Worm (Caenorhabditis elegans): Measurements from ENCODE around the gene lpl-1.
A peak's percentile ranks its signal among the peaks of the same experiment; 100 is the strongest.

The lpl-1 gene

ce11 chrIV:9104071-9105016 lies 10.5 kb upstream of the lpl-1 start, which contains the start of the genes C01F6.14 and fem-3:
Gene C01F6.14, minus strand, starts transcription at chrIV:9104121.
Gene fem-3, plus strand, starts transcription at chrIV:9104966.
- TF ChIP-seq crh-2 (tag; optimal IDR thresholded peaks at IDR 0.05) = peak; percentile 15
- TF ChIP-seq mab-5 (tag; optimal IDR thresholded peaks at IDR 0.05) = no peak
- no peak for TF ChIP-seq snpc-4 (tag; optimal IDR thresholded peaks at IDR 0.05)
- peak; percentile 43 for TF ChIP-seq C34F6.9 (tag; optimal IDR thresholded peaks at IDR 0.05)
- peak in 1 of 2 experiments; percentile 40 for TF ChIP-seq lsy-2 (tag; optimal IDR thresholded peaks at IDR 0.05)
- peak; percentile 39 for TF ChIP-seq unc-55 (GFP tag; optimal IDR thresholded peaks at IDR 0.05)

- TF ChIP-seq ZK546.5 (tag; optimal IDR thresholded peaks at IDR 0.05) = no peak
- TF ChIP-seq C34F6.9 (tag; optimal IDR thresholded peaks at IDR 0.05) = no peak
- TF ChIP-seq Y55F3AM.14 (GFP tag; optimal IDR thresholded peaks at IDR 0.05) = no peak
Observed at ce11 chrIV:9100835-9101234, 7.0 kb upstream of the lpl-1 start.

ce11 chrIV:9098942-9099341 lies 5.1 kb upstream of the lpl-1 start, which contains the start of gene gldi-10:
Gene gldi-10, plus strand, starts transcription at chrIV:9099242.
- TF ChIP-seq snpc-4 (tag; optimal IDR thresholded peaks at IDR 0.05) = no peak
- TF ChIP-seq dmd-4 (tag; optimal IDR thresholded peaks at IDR 0.05) = no peak
- no peak for TF ChIP-seq blmp-1 (tag; optimal IDR thresholded peaks at IDR 0.05; ENCODE audit: insufficient read depth)
- TF ChIP-seq mbf-1 (tag; optimal IDR thresholded peaks at IDR 0.05) = no peak
- no peak for TF ChIP-seq mdl-1 (tag; optimal IDR thresholded peaks at IDR 0.05)
- no peak for TF ChIP-seq nhr-237 (tag; optimal IDR thresholded peaks at IDR 0.05)
- TF ChIP-seq elt-3 (tag; optimal IDR thresholded peaks at IDR 0.05) = no peak
- no peak for TF ChIP-seq lsy-2 (tag; optimal IDR thresholded peaks at IDR 0.05)
- no peak for TF ChIP-seq Y55F3AM.14 (GFP tag; optimal IDR thresholded peaks at IDR 0.05)
- TF ChIP-seq F13H6.1 (tag; optimal IDR thresholded peaks at IDR 0.05) = no peak
- no peak for TF ChIP-seq nhr-21 (tag; optimal IDR thresholded peaks at IDR 0.05)
- TF ChIP-seq lin-39 (tag; optimal IDR thresholded peaks at IDR 0.05) = no peak
- no peak for TF ChIP-seq ceh-82 (tag; optimal IDR thresholded peaks at IDR 0.05)
- TF ChIP-seq nhr-11 (tag; optimal IDR thresholded peaks at IDR 0.05) = no peak
- no peak for TF ChIP-seq lin-11 (tag; optimal IDR thresholded peaks at IDR 0.05)
- TF ChIP-seq ztf-11 (tag; optimal IDR thresholded peaks at IDR 0.05) = no peak
- no peak for TF ChIP-seq fos-1 (tag; optimal IDR thresholded peaks at IDR 0.05)
- no peak for TF ChIP-seq zag-1 (tag; optimal IDR thresholded peaks at IDR 0.05)
- TF ChIP-seq mab-5 (tag; optimal IDR thresholded peaks at IDR 0.05) = no peak

- peak; percentile 62 for TF ChIP-seq unc-55 (GFP tag; optimal IDR thresholded peaks at IDR 0.05)
- no peak for TF ChIP-seq nhr-10 (tag; optimal IDR thresholded peaks at IDR 0.05)
- no peak for TF ChIP-seq crh-2 (tag; optimal IDR thresholded peaks at IDR 0.05)
- TF ChIP-seq gmeb-1 (tag; optimal IDR thresholded peaks at IDR 0.05) = peak; percentile 40
- no peak for TF ChIP-seq nhr-77 (tag; optimal IDR thresholded peaks at IDR 0.05)
- TF ChIP-seq nhr-129 (tag; optimal IDR thresholded peaks at IDR 0.05) = peak; percentile 46
- TF ChIP-seq nhr-21 (tag; optimal IDR thresholded peaks at IDR 0.05) = no peak
- no peak for TF ChIP-seq ama-1 (optimal IDR thresholded peaks at IDR 0.05)
- no peak for TF ChIP-seq ceh-82 (tag; optimal IDR thresholded peaks at IDR 0.05)
- peak in 1 of 2 experiments; percentile 51 for TF ChIP-seq lsy-2 (tag; optimal IDR thresholded peaks at IDR 0.05)
- TF ChIP-seq blmp-1 (tag; optimal IDR thresholded peaks at IDR 0.05; ENCODE audit: insufficient read depth) = no peak
- TF ChIP-seq lin-11 (tag; optimal IDR thresholded peaks at IDR 0.05) = no peak
- no peak for TF ChIP-seq mbf-1 (tag; optimal IDR thresholded peaks at IDR 0.05)
- TF ChIP-seq lin-39 (tag; optimal IDR thresholded peaks at IDR 0.05) = no peak
- no peak for TF ChIP-seq ztf-1 (GFP tag; conservative IDR thresholded peaks at IDR 0.05)
- TF ChIP-seq snpc-4 (tag; optimal IDR thresholded peaks at IDR 0.05) = no peak
- no peak for TF ChIP-seq aly-2 (tag; optimal IDR thresholded peaks at IDR 0.05)
- TF ChIP-seq nhr-6 (tag; optimal IDR thresholded peaks at IDR 0.05) = no peak
- peak; percentile 55 for TF ChIP-seq C34F6.9 (tag; optimal IDR thresholded peaks at IDR 0.05)
Observed at ce11 chrIV:9096160-9096879, 2.5 kb upstream of the lpl-1 start, which contains the start of the genes znf-706 and cpna-3. Gene znf-706, minus strand, starts transcription at chrIV:9096231. Gene cpna-3, plus strand, starts transcription at chrIV:9096842.

- no peak for TF ChIP-seq crh-2 (tag; optimal IDR thresholded peaks at IDR 0.05)
- TF ChIP-seq unc-39 (tag; optimal IDR thresholded peaks at IDR 0.05) = no peak
- no peak for TF ChIP-seq unc-62 (GFP tag; optimal IDR thresholded peaks at IDR 0.05)
- TF ChIP-seq elt-3 (tag; optimal IDR thresholded peaks at IDR 0.05) = no peak
Observed at ce11 chrIV:9095553-9095952, 1.7 kb upstream of the lpl-1 start, which contains the start of gene icln-1. Gene icln-1, minus strand, starts transcription at chrIV:9095653.
